Worm (Caenorhabditis elegans): ENCODE data around the gene C14A4.8.

C14A4.8 gene

DNA sequence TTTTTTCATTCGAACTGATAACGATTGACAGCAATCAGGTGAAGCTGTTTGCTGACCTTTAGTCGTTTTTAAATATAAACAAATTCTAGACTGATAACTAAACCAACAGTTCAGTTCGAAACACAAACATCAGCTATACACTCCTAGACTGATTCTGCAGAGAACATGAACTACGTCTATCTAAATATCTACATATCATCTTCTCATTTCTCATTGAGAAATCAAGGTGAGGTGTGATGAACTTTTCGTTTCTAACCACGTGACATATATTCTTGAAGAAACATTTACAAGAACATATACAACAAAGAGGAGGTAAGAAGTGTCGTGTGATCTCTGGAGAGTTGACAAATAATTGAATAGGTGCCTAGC lies 40.7 kb downstream of the C14A4.8 start (continued):
- TF ChIP-seq Y105C5A.15 (GFP tag; IDR thresholded peaks at IDR 0.05) (no peak), mxl-3 (GFP tag; optimal IDR thresholded peaks at IDR 0.05) (peak; percentile 2), mes-2 (tag; optimal IDR thresholded peaks at IDR 0.05; ENCODE audit: poor library complexity, severe bottlenecking) (no peak), lin-39 (tag; optimal IDR thresholded peaks at IDR 0.05) (no peak), F37D6.2 (tag; optimal IDR thresholded peaks at IDR 0.05) (no peak), daf-8 (GFP tag; IDR thresholded peaks at IDR 0.05) (no peak), nhr-237 (tag; optimal IDR thresholded peaks at IDR 0.05) (no peak), madf-9 (GFP tag; conservative IDR thresholded peaks at IDR 0.05) (no peak), nhr-25 (tag; optimal IDR thresholded peaks at IDR 0.05; ENCODE audit: borderline replicate concordance, insufficient read depth) (peak; percentile 6), unc-39 (tag; optimal IDR thresholded peaks at IDR 0.05) (no peak), lin-13 (GFP tag; optimal IDR thresholded peaks at IDR 0.05) (no peak), tra-1 (GFP tag; IDR thresholded peaks at IDR 0.05) (0 out of 2 replicates have a peak, but pooled peaks have one; percentile 2), ama-1 (optimal IDR thresholded peaks at IDR 0.05) (no peak), ceh-28 (tag; optimal IDR thresholded peaks at IDR 0.05) (no peak), hif-1 (tag; optimal IDR thresholded peaks at IDR 0.05) (peak in 1 of 2 experiments; percentile 3), madf-5 (GFP tag; IDR thresholded peaks at IDR 0.05) (no peak), dve-1 (tag; optimal IDR thresholded peaks at IDR 0.05; ENCODE audit: insufficient read depth) (peak; percentile 85), zip-2 (tag; optimal IDR thresholded peaks at IDR 0.05) (no peak), rbr-2 (tag; optimal IDR thresholded peaks at IDR 0.05) (no peak), dmd-6 (GFP tag; IDR thresholded peaks at IDR 0.05) (no peak; the same call in 1 of the 2 replicates), mxl-2 (GFP tag; conservative IDR thresholded peaks at IDR 0.05) (no peak), egl-27 (tag; optimal IDR thresholded peaks at IDR 0.05) (no peak), spr-1 (tag; optimal IDR thresholded peaks at IDR 0.05) (no peak), hlh-11 (tag; optimal IDR thresholded peaks at IDR 0.05) (peak; percentile 53), daf-16 (GFP tag; optimal IDR thresholded peaks at IDR 0.05) (no peak), daf-16 (tag; optimal IDR thresholded peaks at IDR 0.05) (peak; percentile 95), arid-1 (GFP tag; conservative IDR thresholded peaks at IDR 0.05) (no peak), F49E8.2 (tag; optimal IDR thresholded peaks at IDR 0.05; ENCODE audit: borderline replicate concordance) (no peak), egl-43 (GFP tag; IDR thresholded peaks at IDR 0.05) (no peak), hmg-1.1 (GFP tag; IDR thresholded peaks at IDR 0.05) (no peak), set-16 (GFP tag; IDR thresholded peaks at IDR 0.05) (no peak), ces-1 (GFP tag; optimal IDR thresholded peaks at IDR 0.05) (no peak), vab-7 (GFP tag; IDR thresholded peaks at IDR 0.05) (no peak), cey-2 (tag; optimal IDR thresholded peaks at IDR 0.05; ENCODE audit: borderline replicate concordance, insufficient read depth) (peak; percentile 38), nhr-102 (tag; optimal IDR thresholded peaks at IDR 0.05) (no peak), D1046.2 (GFP tag; IDR thresholded peaks at IDR 0.05) (no peak), unc-130 (GFP tag; optimal IDR thresholded peaks at IDR 0.05) (no peak), unc-62 (GFP tag; optimal IDR thresholded peaks at IDR 0.05 in 1 of 2) (peak in 1 of 2 experiments; percentile 70), unc-62 (tag; optimal IDR thresholded peaks at IDR 0.05) (no peak), fkh-10 (GFP tag; optimal IDR thresholded peaks at IDR 0.05) (no peak), F10B5.3 (tag; optimal IDR thresholded peaks at IDR 0.05) (no peak), nhr-77 (tag; optimal IDR thresholded peaks at IDR 0.05) (peak; percentile 25), nhr-6 (tag; optimal IDR thresholded peaks at IDR 0.05) (no peak), lsy-2 (tag; optimal IDR thresholded peaks at IDR 0.05) (peak in 1 of 2 experiments; percentile 57)

All from whole organism, L4 larva.